Worm (Caenorhabditis elegans) whole organism, L3 larva: ENCODE data around the gene Y102A5C.40.
A peak's percentile ranks its signal among the peaks of the same experiment; 100 is the strongest.

ENCODE experiments used
- R02D3.7 ChIP-seq: fragments of 150-350 bp; optimal IDR thresholded peaks from 2 replicates; lab custom pipeline; 2014; ENCODE audit warnings: missing biosample characterization, missing genetic modification characterization
- ZK546.5 ChIP-seq: sonication (generic microtip); optimal IDR thresholded peaks from 2 replicates; lab custom pipeline; 2017; ENCODE audit warnings: missing biosample characterization, missing genetic modification characterization
- aly-2 ChIP-seq: fragments of 150-350 bp; optimal IDR thresholded peaks from 2 replicates; lab custom pipeline; 2014; ENCODE audit warnings: missing biosample characterization, missing genetic modification characterization
- ama-1 ChIP-seq: fragments of 150-350 bp; optimal IDR thresholded peaks from 2 replicates; lab custom pipeline; 2018
- ceh-16 ChIP-seq: sonication (generic microtip); optimal IDR thresholded peaks from 2 replicates; lab custom pipeline; 2017; ENCODE audit warnings: missing biosample characterization, missing genetic modification characterization
- ceh-28 ChIP-seq: fragments of 150-350 bp; optimal IDR thresholded peaks from 2 replicates; lab custom pipeline; 2014; ENCODE audit warnings: missing biosample characterization, missing genetic modification reagents, missing genetic modification characterization
- ceh-82 ChIP-seq: fragments of 150-350 bp; optimal IDR thresholded peaks from 2 replicates; lab custom pipeline; 2014; ENCODE audit warnings: missing biosample characterization, missing genetic modification characterization
- ceh-9 ChIP-seq: sonication (generic microtip); optimal IDR thresholded peaks from 2 replicates; lab custom pipeline; 2018; ENCODE audit warnings: missing biosample characterization, missing genetic modification characterization
- egl-27 ChIP-seq: sonication (generic microtip); optimal IDR thresholded peaks from 4 replicates; lab custom pipeline; 2017; ENCODE audit warnings: missing biosample characterization, missing genetic modification reagents, missing genetic modification characterization
- elt-2 ChIP-seq: sonication (generic microtip); optimal IDR thresholded peaks from 2 replicates; lab custom pipeline; 2016; ENCODE audit warnings: missing genetic modification reagents, mild to moderate bottlenecking, missing genetic modification characterization, missing compliant biosample characterization
- elt-3 ChIP-seq, 3 experiments: fragments of 150-350 bp in 1 of 3; sonication (generic microtip) in 2 of 3; optimal IDR thresholded peaks; 2 replicates in 2 of 3; 4 replicates in 1 of 3; lab custom pipeline; 2014 to 2017; ENCODE audit warnings: missing biosample characterization in 3 of 3, missing genetic modification characterization in 3 of 3
- eor-1 ChIP-seq, 2 experiments: fragments of 150-350 bp; optimal IDR thresholded peaks; 2 replicates each; lab custom pipeline; 2014 to 2018; ENCODE audit warnings: missing biosample characterization in 2 of 2, missing genetic modification characterization in 2 of 2
- fkh-10 ChIP-seq: sonication (generic microtip); optimal IDR thresholded peaks from 2 replicates; lab custom pipeline; 2017; ENCODE audit warnings: missing biosample characterization, missing genetic modification reagents, missing genetic modification characterization
- fkh-2 ChIP-seq: fragments of 150-350 bp; optimal IDR thresholded peaks from 2 replicates; lab custom pipeline; 2014; ENCODE audit warnings: missing biosample characterization, missing genetic modification reagents, missing genetic modification characterization
- hmg-11 ChIP-seq: sonication (generic microtip); optimal IDR thresholded peaks from 2 replicates; lab custom pipeline; 2016; ENCODE audit warnings: missing genetic modification characterization, missing compliant biosample characterization
- jun-1 ChIP-seq: fragments of 150-350 bp; optimal IDR thresholded peaks from 2 replicates; lab custom pipeline; 2014; ENCODE audit warnings: missing biosample characterization, missing genetic modification reagents, missing genetic modification characterization
- lin-15B ChIP-seq: fragments of 150-350 bp; optimal IDR thresholded peaks from 2 replicates; lab custom pipeline; 2014; ENCODE audit warnings: missing biosample characterization, missing genetic modification characterization
- lsy-12 ChIP-seq: sonication (generic microtip); optimal IDR thresholded peaks from 2 replicates; lab custom pipeline; 2016; ENCODE audit warnings: mild to moderate bottlenecking, missing genetic modification characterization, missing compliant biosample characterization
- mdl-1 ChIP-seq: fragments of 150-350 bp; optimal IDR thresholded peaks from 2 replicates; lab custom pipeline; 2014; ENCODE audit warnings: missing biosample characterization, missing genetic modification characterization
- mml-1 ChIP-seq: fragments of 150-350 bp; sonication (generic microtip); optimal IDR thresholded peaks from 3 replicates; lab custom pipeline; 2014; ENCODE audit warnings: missing biosample characterization, missing genetic modification characterization
- nfya-1 ChIP-seq: sonication (generic microtip); optimal IDR thresholded peaks from 2 replicates; lab custom pipeline; 2017; ENCODE audit warnings: missing genetic modification characterization, mild to moderate bottlenecking, missing compliant biosample characterization, antibody characterized with exemption, moderate library complexity; ENCODE audit not compliant: insufficient read depth
- nhr-23 ChIP-seq: fragments of 150-350 bp; optimal IDR thresholded peaks from 2 replicates; lab custom pipeline; 2014; ENCODE audit warnings: missing biosample characterization, missing genetic modification reagents, missing genetic modification characterization
- nhr-25 ChIP-seq: sonication (generic microtip); optimal IDR thresholded peaks from 2 replicates; lab custom pipeline; 2017; ENCODE audit warnings: missing biosample characterization, missing genetic modification characterization
- nhr-43 ChIP-seq: sonication (generic microtip); optimal IDR thresholded peaks from 2 replicates; lab custom pipeline; 2016; ENCODE audit warnings: mild to moderate bottlenecking, missing genetic modification characterization, missing compliant biosample characterization; ENCODE audit not compliant: poor library complexity, severe bottlenecking
- nhr-77 ChIP-seq: fragments of 150-350 bp; optimal IDR thresholded peaks from 2 replicates; lab custom pipeline; 2014; ENCODE audit warnings: missing biosample characterization, missing genetic modification characterization
- pha-4 ChIP-seq: fragments of 150-350 bp; optimal IDR thresholded peaks from 2 replicates; lab custom pipeline; 2014; ENCODE audit warnings: missing biosample characterization, missing genetic modification reagents, missing genetic modification characterization
- pqm-1 ChIP-seq: fragments of 150-350 bp; optimal IDR thresholded peaks from 2 replicates; lab custom pipeline; 2017; ENCODE audit warnings: missing biosample characterization, missing genetic modification characterization, inconsistent platforms
- sea-2 ChIP-seq: fragments of 150-350 bp; sonication (generic microtip); optimal IDR thresholded peaks from 4 replicates; lab custom pipeline; 2014; ENCODE audit warnings: missing biosample characterization, missing genetic modification reagents, missing genetic modification characterization
- skn-1 ChIP-seq: fragments of 150-350 bp; optimal IDR thresholded peaks from 2 replicates; lab custom pipeline; 2014; ENCODE audit warnings: missing biosample characterization, missing genetic modification characterization
- snpc-4 ChIP-seq: fragments of 150-350 bp; optimal IDR thresholded peaks from 2 replicates; lab custom pipeline; 2014; ENCODE audit warnings: missing biosample characterization, missing genetic modification characterization
- tbx-2 ChIP-seq: sonication (generic microtip); optimal IDR thresholded peaks from 2 replicates; lab custom pipeline; 2016; ENCODE audit warnings: mild to moderate bottlenecking, missing genetic modification characterization, missing compliant biosample characterization
- unc-39 ChIP-seq: sonication (generic microtip); optimal IDR thresholded peaks from 4 replicates; lab custom pipeline; 2017; ENCODE audit warnings: missing biosample characterization, missing genetic modification characterization
- zag-1 ChIP-seq: fragments of 150-350 bp; optimal IDR thresholded peaks from 2 replicates; lab custom pipeline; 2014; ENCODE audit warnings: missing biosample characterization, missing genetic modification characterization
- ztf-11 ChIP-seq: fragments of 150-350 bp; optimal IDR thresholded peaks from 2 replicates; lab custom pipeline; 2014; ENCODE audit warnings: missing biosample characterization, missing genetic modification characterization
- ztf-4 ChIP-seq: fragments of 150-350 bp; optimal IDR thresholded peaks from 2 replicates; lab custom pipeline; 2014; ENCODE audit warnings: missing biosample characterization, missing genetic modification characterization

The Y102A5C.40 gene

DNA sequence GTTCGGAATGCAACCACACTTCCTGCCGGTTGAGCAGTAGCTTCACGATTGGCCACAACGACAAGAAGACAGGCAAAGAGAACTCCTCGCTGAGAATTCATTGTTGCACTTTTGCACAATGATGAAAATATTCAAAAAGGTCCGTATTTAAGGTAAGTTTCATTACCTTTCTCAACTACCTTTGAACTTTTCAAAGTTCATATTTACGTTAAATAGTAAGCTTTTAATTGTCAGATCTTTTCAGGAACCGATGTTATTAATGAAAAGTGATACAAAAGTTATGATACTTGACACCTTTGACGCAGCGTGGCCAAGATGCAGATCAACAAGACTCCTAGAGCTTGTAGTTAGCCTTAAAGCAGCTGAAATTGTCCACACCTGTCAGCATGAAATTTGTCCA is 34.4 kb upstream of the Y102A5C.40 start, which contains the start of gene F49H6.12:
TSS of gene F49H6.12 (minus strand) at position 101 of the 400 bp plus-strand sequence.
- no peak for TF ChIP-seq aly-2 (tag; lab: Kevin White, UChicago)
- no peak for TF ChIP-seq elt-3 (tag; optimal IDR thresholded peaks at IDR 0.05; lab: Kevin White, UChicago)
- no peak for TF ChIP-seq unc-39 (tag; lab: Kevin White, UChicago)
- TF ChIP-seq skn-1 (tag; lab: Kevin White, UChicago) = no peak
- TF ChIP-seq egl-27 (tag; lab: Kevin White, UChicago) = no peak

DNA sequence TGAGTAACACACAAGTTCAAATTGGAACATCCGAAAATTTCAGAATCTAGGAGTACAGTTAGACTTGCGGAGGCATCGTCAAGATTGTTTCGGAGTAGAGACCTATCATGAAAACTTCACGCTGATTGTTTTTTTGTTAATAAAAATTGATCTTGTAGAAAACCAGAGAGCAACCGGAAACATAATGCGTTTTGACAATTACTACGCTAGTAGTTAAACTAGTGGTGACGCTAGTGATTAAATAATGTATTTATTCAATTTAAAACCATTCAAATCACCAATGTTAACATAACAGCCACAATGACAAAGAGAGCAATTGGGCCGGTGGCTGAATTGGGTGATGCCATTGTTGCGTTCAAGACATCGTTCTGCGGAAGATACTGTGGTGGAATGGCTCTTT is 32.8 kb upstream of the Y102A5C.40 start, which contains the start of gene F49H6.17:
TSS of gene F49H6.17 (plus strand) at position 301 of the 400 bp plus-strand sequence.
- no peak for TF ChIP-seq ceh-9 (tag; lab: Kevin White, UChicago)
- no peak for TF ChIP-seq unc-39 (tag; lab: Kevin White, UChicago)
- TF ChIP-seq zag-1 (tag; lab: Kevin White, UChicago) = no peak
- no peak for TF ChIP-seq ztf-4 (tag; lab: Kevin White, UChicago)
- TF ChIP-seq snpc-4 (tag; lab: Kevin White, UChicago) = no peak
- TF ChIP-seq mdl-1 (tag; lab: Kevin White, UChicago) = no peak
- TF ChIP-seq ztf-11 (tag; lab: Kevin White, UChicago) = no peak
- no peak for TF ChIP-seq egl-27 (tag; lab: Kevin White, UChicago)
- no peak for TF ChIP-seq eor-1 (tag; optimal IDR thresholded peaks at IDR 0.05; lab: Kevin White, UChicago)
- no peak for TF ChIP-seq hmg-11 (tag; lab: Kevin White, UChicago)
- no peak for TF ChIP-seq ceh-16 (tag; lab: Kevin White, UChicago)
- no peak for TF ChIP-seq mml-1 (tag; lab: Kevin White, UChicago)
- TF ChIP-seq aly-2 (tag; lab: Kevin White, UChicago) = no peak
- TF ChIP-seq elt-2 = no peak
- TF ChIP-seq ZK546.5 (tag; lab: Kevin White, UChicago) = no peak
- TF ChIP-seq lsy-12 (tag; lab: Kevin White, UChicago) = no peak
- TF ChIP-seq elt-3 (tag; optimal IDR thresholded peaks at IDR 0.05; lab: Kevin White, UChicago) = no peak
- no peak for TF ChIP-seq R02D3.7 (tag; lab: Kevin White, UChicago)
- no peak for TF ChIP-seq sea-2 (GFP tag; lab: Kevin White, UChicago)

DNA sequence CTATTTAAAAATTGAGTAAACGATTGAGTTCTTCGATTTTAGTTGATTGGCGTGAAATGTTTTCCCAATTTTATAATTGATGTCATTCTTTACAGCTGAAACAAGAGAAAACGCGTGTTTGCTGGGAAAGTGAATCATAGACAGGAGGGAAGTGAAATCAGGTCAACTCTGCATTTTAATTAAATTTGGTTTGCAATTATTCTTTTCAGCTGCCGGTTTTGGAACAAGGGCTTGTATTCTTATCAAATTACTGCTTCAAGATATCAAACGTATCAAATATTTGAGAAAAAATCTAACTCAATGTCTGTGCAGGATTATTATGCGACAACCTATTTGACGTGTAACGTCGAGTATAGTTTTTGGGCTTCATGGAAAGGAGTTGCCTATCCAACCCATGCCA is 29.9 kb upstream of the Y102A5C.40 start, which contains the start of gene srh-97:
TSS of gene srh-97 (plus strand) at position 301 of the 400 bp plus-strand sequence.
- no peak for TF ChIP-seq pha-4
- TF ChIP-seq nhr-25 (tag; lab: Kevin White, UChicago) = no peak
- no peak for TF ChIP-seq ama-1 (lab: Kevin White, UChicago)
- no peak for TF ChIP-seq fkh-2 (tag; lab: Kevin White, UChicago)
- no peak for TF ChIP-seq sea-2 (GFP tag; lab: Kevin White, UChicago)
- no peak for TF ChIP-seq ceh-28 (tag; lab: Kevin White, UChicago)
- no peak for TF ChIP-seq aly-2 (tag; lab: Kevin White, UChicago)
- TF ChIP-seq hmg-11 (tag; lab: Kevin White, UChicago) = no peak
- no peak for TF ChIP-seq ceh-82 (tag; lab: Kevin White, UChicago)
- TF ChIP-seq lin-15B (tag; lab: Kevin White, UChicago) = no peak
- TF ChIP-seq ZK546.5 (tag; lab: Kevin White, UChicago) = no peak
- TF ChIP-seq nhr-43 (tag; lab: Kevin White, UChicago) = no peak
- TF ChIP-seq fkh-10 (GFP tag; lab: Kevin White, UChicago) = no peak
- TF ChIP-seq tbx-2 = no peak
- TF ChIP-seq nhr-23 (tag; lab: Kevin White, UChicago) = no peak

DNA sequence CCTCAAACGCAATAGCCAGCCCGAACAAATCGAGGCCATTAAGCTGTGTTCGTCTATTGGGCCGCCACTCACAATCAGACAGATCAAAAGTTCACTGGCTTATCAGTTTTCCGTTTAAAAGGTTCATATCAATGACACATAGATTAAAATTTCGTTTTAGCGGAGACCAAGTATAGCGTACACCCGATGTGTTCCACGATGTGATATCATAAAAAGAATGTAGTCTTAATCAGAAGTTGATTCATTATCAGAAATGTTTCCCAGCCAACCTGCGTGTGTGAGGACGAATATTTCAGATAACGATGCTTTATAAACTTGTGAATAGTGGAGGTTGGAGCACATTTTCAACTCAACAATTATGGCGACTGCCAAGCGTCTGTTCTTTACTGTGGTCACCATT is 27.1 kb upstream of the Y102A5C.40 start, which contains the start of gene clc-13:
TSS of gene clc-13 (plus strand) at position 359 of the 400 bp plus-strand sequence.
- TF ChIP-seq ceh-28 (tag; lab: Kevin White, UChicago) (no peak), unc-39 (tag; lab: Kevin White, UChicago) (no peak), ZK546.5 (tag; lab: Kevin White, UChicago) (no peak), ztf-11 (tag; lab: Kevin White, UChicago) (no peak), nfya-1 (tag; lab: Kevin White, UChicago) (no peak), elt-2 (peak; percentile 95), lsy-12 (tag; lab: Kevin White, UChicago) (no peak), ama-1 (lab: Kevin White, UChicago) (no peak), mdl-1 (tag; lab: Kevin White, UChicago) (no peak), fkh-2 (tag; lab: Kevin White, UChicago) (no peak), pqm-1 (tag; lab: Kevin White, UChicago) (peak; percentile 74), nhr-23 (tag; lab: Kevin White, UChicago) (no peak), tbx-2 (no peak), aly-2 (tag; lab: Kevin White, UChicago) (no peak), nhr-43 (tag; lab: Kevin White, UChicago) (no peak), jun-1 (tag; lab: Kevin White, UChicago) (peak; percentile 4), ceh-9 (tag; lab: Kevin White, UChicago) (no peak), nhr-77 (tag; lab: Kevin White, UChicago) (no peak), egl-27 (tag; lab: Kevin White, UChicago) (no peak)
